Fruit fly (Drosophila melanogaster) whole organism, embryonic: ENCODE results near the gene PpD6.

Source experiments
- CG10543 ChIP-seq: fragments of 200-800 bp; sonication (Bioruptor generic); optimal IDR thresholded peaks from 3 replicates; lab custom pipeline; 2017; ENCODE audit warnings: missing biosample characterization, mild to moderate bottlenecking, missing genetic modification characterization, moderate library complexity
- CG14860 ChIP-seq: fragments of 200-800 bp; sonication (Bioruptor generic); IDR thresholded peaks from 3 replicates; pipeline ENCODE4 v1.3.6; 2022; ENCODE audit warnings: missing biosample characterization, missing genetic modification characterization; ENCODE audit not compliant: partially characterized antibody
- CG16863 ChIP-seq: fragments of 200-800 bp; sonication (Bioruptor generic); optimal IDR thresholded peaks from 3 replicates; lab custom pipeline; 2016; ENCODE audit warnings: missing biosample characterization, missing genetic modification characterization
- gem ChIP-seq: fragments of 200-800 bp; sonication (Bioruptor generic); optimal IDR thresholded peaks from 2 replicates; lab custom pipeline; 2019; ENCODE audit warnings: missing biosample characterization, mild to moderate bottlenecking, missing genetic modification characterization, moderate library complexity
- schlank ChIP-seq: fragments of 200-800 bp; sonication (Bioruptor generic); optimal IDR thresholded peaks from 2 replicates; lab custom pipeline; 2018; ENCODE audit warnings: missing biosample characterization, mild to moderate bottlenecking, missing genetic modification characterization
- tgo ChIP-seq: fragments of 200-800 bp; sonication (Bioruptor generic); IDR thresholded peaks from 3 replicates; pipeline ENCODE4 v1.3.6; 2022; ENCODE audit warnings: missing biosample characterization, missing genetic modification characterization

- TF ChIP-seq CG14860 (GFP tag; lab: Robert Waterston, UW) (no peak), CG16863 (GFP tag; lab: Kevin White, UChicago) (no peak), gem (tag; lab: Kevin White, UChicago) (no peak), CG10543 (GFP tag; lab: Kevin White, UChicago) (no peak), schlank (tag; lab: Kevin White, UChicago) (no peak), tgo (no peak)
Observed at dm6 chr2L:3090245-3090644, 19.2 kb upstream of the PpD6 start.
